Worm (Caenorhabditis elegans) whole organism, L4 larva: ENCODE data around the gene rsp-4.

Experiments
- D1046.2 ChIP-seq: fragments of 200-800 bp; sonication (Bioruptor generic); IDR thresholded peaks from 2 replicates; pipeline ENCODE4 v1.3.6; 2022; ENCODE audit warnings: missing genetic modification characterization, missing compliant biosample characterization
- F10B5.3 ChIP-seq: sonication (generic microtip); optimal IDR thresholded peaks from 2 replicates; lab custom pipeline; 2016; ENCODE audit warnings: mild to moderate bottlenecking, missing genetic modification characterization, missing compliant biosample characterization
- F26F4.8 ChIP-seq: fragments of 200-800 bp; sonication (Bioruptor generic); conservative IDR thresholded peaks from 2 replicates; pipeline ENCODE4 v1.3.6; 2022; ENCODE audit warnings: missing genetic modification characterization, missing compliant biosample characterization
- F44E2.7 ChIP-seq: fragments of 200-800 bp; sonication (Bioruptor generic); IDR thresholded peaks from 2 replicates; pipeline ENCODE4 v2.1.2; 2022; ENCODE audit warnings: missing genetic modification characterization, missing compliant biosample characterization
- T26A8.4 ChIP-seq: fragments of 200-800 bp; sonication (Bioruptor generic); IDR thresholded peaks from 2 replicates; pipeline ENCODE4 v1.3.6; 2022; ENCODE audit warnings: missing genetic modification characterization, missing compliant biosample characterization
- Y5F2A.4 ChIP-seq: fragments of 200-800 bp; sonication (Bioruptor generic); optimal IDR thresholded peaks from 2 replicates; lab custom pipeline; 2018; ENCODE audit warnings: mild to moderate bottlenecking, missing genetic modification characterization, missing compliant biosample characterization
- ZK546.5 ChIP-seq, 2 experiments: sonication (generic microtip); optimal IDR thresholded peaks; 2 replicates each; lab custom pipeline; 2017; ENCODE audit warnings: missing biosample characterization in 2 of 2, missing genetic modification characterization in 2 of 2
- aha-1 ChIP-seq: fragments of 150-350 bp; peaks from one replicate; lab custom pipeline; 2014; ENCODE audit warnings: missing biosample characterization, missing genetic modification characterization
- ama-1 ChIP-seq: fragments of 150-350 bp; optimal IDR thresholded peaks from 2 replicates; lab custom pipeline; 2014; ENCODE audit warnings: inconsistent platforms, mixed read lengths
- arid-1 ChIP-seq: fragments of 200-800 bp; sonication (Bioruptor generic); conservative IDR thresholded peaks from 2 replicates; pipeline ENCODE4 v1.3.6; 2022; ENCODE audit warnings: missing genetic modification reagents, missing genetic modification characterization, missing compliant biosample characterization
- ceh-28 ChIP-seq: fragments of 150-350 bp; optimal IDR thresholded peaks from 2 replicates; lab custom pipeline; 2014; ENCODE audit warnings: missing biosample characterization, missing genetic modification reagents, missing genetic modification characterization
- ceh-32 ChIP-seq: sonication (generic microtip); optimal IDR thresholded peaks from 2 replicates; lab custom pipeline; 2016; ENCODE audit warnings: mild to moderate bottlenecking, missing genetic modification characterization, missing compliant biosample characterization; ENCODE audit not compliant: poor library complexity
- ceh-44 ChIP-seq: fragments of 200-800 bp; sonication (Bioruptor generic); IDR thresholded peaks from 2 replicates; pipeline ENCODE4 v1.3.6; 2022; ENCODE audit warnings: missing genetic modification reagents, missing genetic modification characterization, missing compliant biosample characterization
- ces-1 ChIP-seq: fragments of 150-350 bp; sonication (generic microtip); optimal IDR thresholded peaks from 4 replicates; lab custom pipeline; 2014; ENCODE audit warnings: missing biosample characterization, missing genetic modification reagents, missing genetic modification characterization
- ctbp-1 ChIP-seq: fragments of 200-800 bp; sonication (Bioruptor generic); IDR thresholded peaks from 2 replicates; pipeline ENCODE4 v1.3.6; 2022; ENCODE audit warnings: missing genetic modification reagents, missing genetic modification characterization, missing compliant biosample characterization
- daf-16 ChIP-seq, 3 experiments: sonication (generic microtip); optimal IDR thresholded peaks; 2 replicates each; lab custom pipeline; 2016 to 2017; ENCODE audit warnings: missing genetic modification characterization in 3 of 3, missing genetic modification reagents in 3 of 3, mild to moderate bottlenecking in 2 of 3, missing compliant biosample characterization in 2 of 3, missing biosample characterization in 1 of 3, moderate library complexity in 1 of 3
- dmd-6 ChIP-seq: fragments of 200-800 bp; sonication (Bioruptor generic); IDR thresholded peaks from 2 replicates; pipeline ENCODE4 v1.3.6; 2022; ENCODE audit warnings: missing genetic modification reagents, missing genetic modification characterization, missing compliant biosample characterization
- dmd-9 ChIP-seq: fragments of 200-800 bp; sonication (Bioruptor generic); IDR thresholded peaks from 2 replicates; pipeline ENCODE4 v1.3.6; 2022; ENCODE audit warnings: missing genetic modification reagents, missing genetic modification characterization, missing compliant biosample characterization
- dve-1 ChIP-seq: sonication (generic microtip); optimal IDR thresholded peaks from 2 replicates; lab custom pipeline; 2017; ENCODE audit warnings: antibody characterized with exemption, mild to moderate bottlenecking, missing genetic modification characterization, missing compliant biosample characterization; ENCODE audit not compliant: insufficient read depth
- fkh-10 ChIP-seq: fragments of 150-350 bp; optimal IDR thresholded peaks from 2 replicates; lab custom pipeline; 2014; ENCODE audit warnings: missing biosample characterization, missing genetic modification reagents, missing genetic modification characterization
- fos-1 ChIP-seq: fragments of 150-350 bp; optimal IDR thresholded peaks from 2 replicates; lab custom pipeline; 2014; ENCODE audit warnings: missing biosample characterization, missing genetic modification characterization
- gei-8 ChIP-seq: fragments of 200-800 bp; sonication (Bioruptor generic); optimal IDR thresholded peaks from 2 replicates; lab custom pipeline; 2018; ENCODE audit warnings: mild to moderate bottlenecking, missing genetic modification characterization, missing compliant biosample characterization
- hlh-30 ChIP-seq: sonication (generic microtip); optimal IDR thresholded peaks from 2 replicates; lab custom pipeline; 2017; ENCODE audit warnings: antibody characterized with exemption, mild to moderate bottlenecking, missing genetic modification characterization, missing compliant biosample characterization; ENCODE audit not compliant: insufficient read depth
- jun-1 ChIP-seq: fragments of 150-350 bp; optimal IDR thresholded peaks from 2 replicates; lab custom pipeline; 2014; ENCODE audit warnings: missing biosample characterization, missing genetic modification reagents, missing genetic modification characterization
- lin-1 ChIP-seq: fragments of 200-800 bp; sonication (Bioruptor generic); IDR thresholded peaks from 2 replicates; pipeline ENCODE4 v1.3.6; 2022; ENCODE audit warnings: missing genetic modification reagents, missing genetic modification characterization, missing compliant biosample characterization
- lin-13 ChIP-seq: fragments of 150-350 bp; optimal IDR thresholded peaks from 2 replicates; lab custom pipeline; 2014; ENCODE audit warnings: missing biosample characterization, missing genetic modification reagents, missing genetic modification characterization
- lin-38 ChIP-seq: fragments of 200-800 bp; sonication (Bioruptor generic); IDR thresholded peaks from 2 replicates; pipeline ENCODE4 v1.3.6; 2022; ENCODE audit warnings: missing genetic modification reagents, missing genetic modification characterization, missing compliant biosample characterization
- lin-39 ChIP-seq: fragments of 150-350 bp; optimal IDR thresholded peaks from 2 replicates; lab custom pipeline; 2014; ENCODE audit warnings: missing biosample characterization, missing genetic modification reagents, missing genetic modification characterization
- mdl-1 ChIP-seq, 2 experiments: fragments of 150-350 bp in 1 of 2; sonication (generic microtip) in 1 of 2; optimal IDR thresholded peaks; 2 replicates each; lab custom pipeline; 2014 to 2017; ENCODE audit warnings: missing biosample characterization in 2 of 2, missing genetic modification characterization in 2 of 2
- mep-1 ChIP-seq: fragments of 150-350 bp; sonication (generic microtip); optimal IDR thresholded peaks from 3 replicates; lab custom pipeline; 2014; ENCODE audit warnings: missing biosample characterization, missing genetic modification characterization
- mxl-3 ChIP-seq: fragments of 200-800 bp; sonication (Bioruptor generic); optimal IDR thresholded peaks from 2 replicates; lab custom pipeline; 2018; ENCODE audit warnings: mild to moderate bottlenecking, missing genetic modification characterization, missing compliant biosample characterization
- nhr-10 ChIP-seq: fragments of 150-350 bp; optimal IDR thresholded peaks from 2 replicates; lab custom pipeline; 2014; ENCODE audit warnings: missing biosample characterization, missing genetic modification characterization
- nhr-11 ChIP-seq: fragments of 150-350 bp; optimal IDR thresholded peaks from 2 replicates; lab custom pipeline; 2014; ENCODE audit warnings: missing biosample characterization, missing genetic modification characterization
- nhr-25 ChIP-seq: sonication (generic microtip); optimal IDR thresholded peaks from 2 replicates; lab custom pipeline; 2017; ENCODE audit warnings: missing genetic modification characterization, mild to moderate bottlenecking, missing compliant biosample characterization, antibody characterized with exemption, moderate library complexity, borderline replicate concordance; ENCODE audit not compliant: insufficient read depth
- nhr-28 ChIP-seq: fragments of 150-350 bp; optimal IDR thresholded peaks from 2 replicates; lab custom pipeline; 2014; ENCODE audit warnings: missing biosample characterization, missing genetic modification characterization
- nhr-48 ChIP-seq: sonication (generic microtip); optimal IDR thresholded peaks from 2 replicates; lab custom pipeline; 2016; ENCODE audit warnings: mild to moderate bottlenecking, missing genetic modification characterization, missing compliant biosample characterization
- pha-4 ChIP-seq, 2 experiments: fragments of 150-350 bp in 1 of 2; fragments of 200-800 bp in 1 of 2; sonication (Bioruptor generic) in 1 of 2; IDR thresholded peaks in 1 of 2; optimal IDR thresholded peaks in 1 of 2; 2 replicates each; pipeline versions ENCODE4 v1.3.6 to Lab custom; 2014 to 2022; ENCODE audit warnings: missing genetic modification characterization in 2 of 2, missing genetic modification reagents in 2 of 2, missing biosample characterization in 1 of 2, missing compliant biosample characterization in 1 of 2
- php-3 ChIP-seq: fragments of 200-800 bp; sonication (Bioruptor generic); IDR thresholded peaks from 2 replicates; pipeline ENCODE4 v1.3.6; 2022; ENCODE audit warnings: missing genetic modification reagents, missing genetic modification characterization, missing compliant biosample characterization
- rbr-2 ChIP-seq: sonication (generic microtip); optimal IDR thresholded peaks from 2 replicates; lab custom pipeline; 2016; ENCODE audit warnings: missing genotype, missing genetic modification characterization, missing compliant biosample characterization
- saeg-2 ChIP-seq: fragments of 200-800 bp; sonication (Bioruptor generic); IDR thresholded peaks from 2 replicates; pipeline ENCODE4 v1.3.6; 2022; ENCODE audit warnings: missing genetic modification reagents, missing genetic modification characterization, missing compliant biosample characterization
- spr-3 ChIP-seq: fragments of 200-800 bp; sonication (Bioruptor generic); optimal IDR thresholded peaks from 2 replicates; lab custom pipeline; 2018; ENCODE audit warnings: mild to moderate bottlenecking, missing genetic modification characterization, missing compliant biosample characterization
- unc-130 ChIP-seq: sonication (generic microtip); optimal IDR thresholded peaks from 2 replicates; lab custom pipeline; 2016; ENCODE audit warnings: missing genetic modification reagents, missing genetic modification characterization, missing compliant biosample characterization
- unc-62 ChIP-seq, 3 experiments: fragments of 150-350 bp in 1 of 3; sonication (generic microtip); optimal IDR thresholded peaks in 2 of 3; peaks in 1 of 3; 1 replicate in 1 of 3; 2 replicates in 2 of 3; lab custom pipeline; 2014 to 2017; ENCODE audit warnings: missing biosample characterization in 3 of 3, missing genetic modification characterization in 3 of 3, missing genetic modification reagents in 3 of 3, missing genotype in 1 of 3
- zag-1 ChIP-seq: fragments of 150-350 bp; optimal IDR thresholded peaks from 2 replicates; lab custom pipeline; 2014; ENCODE audit warnings: missing biosample characterization, missing genetic modification characterization
- zfp-2 ChIP-seq: sonication (generic microtip); optimal IDR thresholded peaks from 2 replicates; lab custom pipeline; 2016; ENCODE audit warnings: mild to moderate bottlenecking, missing genetic modification characterization, missing compliant biosample characterization
- zfp-3 ChIP-seq: fragments of 200-800 bp; sonication (Bioruptor generic); conservative IDR thresholded peaks from 2 replicates; pipeline ENCODE4 v1.3.6; 2022; ENCODE audit warnings: missing genetic modification reagents, missing genetic modification characterization, missing compliant biosample characterization
- ztf-7 ChIP-seq: fragments of 150-350 bp; optimal IDR thresholded peaks from 2 replicates; lab custom pipeline; 2014; ENCODE audit warnings: missing biosample characterization, missing genetic modification characterization

rsp-4 gene

ce11 chrII:5338301-5338700 lies 50.3 kb downstream of the rsp-4 start (continued):
- TF ChIP-seq pha-4 (GFP tag; IDR thresholded peaks at IDR 0.05; lab: Robert Waterston, UW) (no peak), pha-4 (tag; optimal IDR thresholded peaks at IDR 0.05; lab: Kevin White, UChicago) (peak; percentile 92), T26A8.4 (GFP tag; lab: Robert Waterston, UW) (peak; percentile 14; the same call in 1 of the 2 replicates), fkh-10 (GFP tag; lab: Kevin White, UChicago) (no peak), lin-1 (GFP tag; lab: Robert Waterston, UW) (no peak), php-3 (no peak; the same call in 1 of the 2 replicates), nhr-25 (no peak), dmd-9 (GFP tag; lab: Robert Waterston, UW) (no peak), zfp-2 (no peak), nhr-11 (no peak), nhr-10 (tag; lab: Kevin White, UChicago) (no peak), F26F4.8 (GFP tag; lab: Robert Waterston, UW) (no peak), F10B5.3 (tag; lab: Kevin White, UChicago) (no peak), dve-1 (tag; lab: Kevin White, UChicago) (peak; percentile 73), lin-38 (GFP tag; lab: Robert Waterston, UW) (peak; percentile 8; the same call in 1 of the 2 replicates), ztf-7 (tag; lab: Kevin White, UChicago) (no peak), ceh-32 (tag; lab: Kevin White, UChicago) (no peak), hlh-30 (tag; lab: Kevin White, UChicago) (peak; percentile 83), arid-1 (no peak), spr-3 (GFP tag; lab: Kevin White, UChicago) (no peak), saeg-2 (no peak), unc-130 (GFP tag; lab: Kevin White, UChicago) (no peak), ZK546.5 (tag; optimal IDR thresholded peaks at IDR 0.05; lab: Kevin White, UChicago) (no peak), nhr-48 (tag; lab: Kevin White, UChicago) (no peak), dmd-6 (peak; percentile 42), gei-8 (GFP tag; lab: Kevin White, UChicago) (no peak), F44E2.7 (no peak), nhr-28 (peak; percentile 34), lin-39 (tag; lab: Kevin White, UChicago) (no peak), ctbp-1 (GFP tag; lab: Robert Waterston, UW) (no peak), zfp-3 (no peak), jun-1 (peak; percentile 20), ama-1 (peak; percentile 31), ceh-28 (no peak), fos-1 (tag; lab: Kevin White, UChicago) (no peak), ceh-44 (no peak), D1046.2 (GFP tag; lab: Robert Waterston, UW) (no peak), aha-1 (tag; lab: Kevin White, UChicago) (peak; percentile 91), mdl-1 (tag; optimal IDR thresholded peaks at IDR 0.05; lab: Kevin White, UChicago) (peak in 1 of 2 experiments; percentile 51), ces-1 (GFP tag; lab: Kevin White, UChicago) (no peak), Y5F2A.4 (no peak), lin-13 (GFP tag; lab: Kevin White, UChicago) (no peak), zag-1 (tag; lab: Kevin White, UChicago) (no peak), rbr-2 (tag; lab: Kevin White, UChicago) (no peak)

- peak; percentile 13 for TF ChIP-seq nhr-28
- TF ChIP-seq mep-1 (tag; lab: Kevin White, UChicago) = peak; percentile 19
- TF ChIP-seq daf-16 (GFP tag; optimal IDR thresholded peaks at IDR 0.05; lab: Kevin White, UChicago) = no peak
- TF ChIP-seq daf-16 (tag; optimal IDR thresholded peaks at IDR 0.05; lab: Kevin White, UChicago) = peak; percentile 15
- TF ChIP-seq zfp-3 = no peak
- peak in 1 of 2 experiments; percentile 50 for TF ChIP-seq unc-62 (GFP tag; optimal IDR thresholded peaks at IDR 0.05 in 1 of 2; lab: Kevin White, UChicago)
- no peak for TF ChIP-seq unc-62 (tag; optimal IDR thresholded peaks at IDR 0.05; lab: Kevin White, UChicago)
- no peak for TF ChIP-seq mxl-3 (GFP tag; lab: Kevin White, UChicago)
These were observed 51.2 kb downstream of the rsp-4 start for ce11 chrII:5337495-5337840.
